Fruit fly (Drosophila melanogaster) whole organism, prepupa: ENCODE data around the gene CG4768.

Experiments
- CG10631 ChIP-seq: fragments of 200-800 bp; sonication (Bioruptor generic); optimal IDR thresholded peaks from 2 replicates; lab custom pipeline; 2016; ENCODE audit warnings: missing biosample characterization, missing genetic modification characterization
- CG10669 ChIP-seq: fragments of 200-800 bp; sonication (Bioruptor generic); optimal IDR thresholded peaks from 3 replicates; lab custom pipeline; 2018; ENCODE audit warnings: missing biosample characterization, mild to moderate bottlenecking, missing genetic modification characterization, moderate library complexity
- CG11294 ChIP-seq: fragments of 200-800 bp; sonication (Bioruptor generic); IDR thresholded peaks from 2 replicates; pipeline ENCODE4 v1.3.6; 2022; ENCODE audit warnings: missing biosample characterization, missing genetic modification characterization
- CG11762 ChIP-seq: fragments of 200-800 bp; sonication (Bioruptor generic); optimal IDR thresholded peaks from 3 replicates; lab custom pipeline; 2016; ENCODE audit warnings: missing biosample characterization, missing genetic modification characterization; ENCODE audit not compliant: insufficient read depth
- CG11902 ChIP-seq: fragments of 200-800 bp; sonication (Bioruptor generic); optimal IDR thresholded peaks from 3 replicates; lab custom pipeline; 2016; ENCODE audit warnings: missing biosample characterization, missing genetic modification characterization
- CG15336 ChIP-seq: fragments of 200-800 bp; sonication (Bioruptor generic); IDR thresholded peaks from 2 replicates; pipeline ENCODE4 v1.3.6; 2022; ENCODE audit warnings: missing biosample characterization, missing genetic modification characterization
- CG3032 ChIP-seq: fragments of 200-800 bp; optimal IDR thresholded peaks from 2 replicates; lab custom pipeline; 2019; ENCODE audit warnings: missing biosample characterization, mild to moderate bottlenecking, missing genetic modification characterization, moderate library complexity
- CG32006 ChIP-seq: fragments of 200-800 bp; sonication (Bioruptor generic); optimal IDR thresholded peaks from 3 replicates; lab custom pipeline; 2017; ENCODE audit warnings: missing biosample characterization, mild to moderate bottlenecking, missing genetic modification characterization
- CG34406 ChIP-seq: fragments of 200-800 bp; sonication (Bioruptor generic); optimal IDR thresholded peaks from 3 replicates; lab custom pipeline; 2016; ENCODE audit warnings: missing biosample characterization, missing genetic modification characterization
- CG3919 ChIP-seq: fragments of 200-800 bp; sonication (Bioruptor generic); optimal IDR thresholded peaks from 3 replicates; lab custom pipeline; 2016; ENCODE audit warnings: missing biosample characterization, missing genetic modification characterization
- CG4318 ChIP-seq: fragments of 200-800 bp; sonication (Bioruptor generic); optimal IDR thresholded peaks from 3 replicates; lab custom pipeline; 2017; ENCODE audit warnings: missing biosample characterization, mild to moderate bottlenecking, missing genetic modification characterization
- CG6163 ChIP-seq: fragments of 200-800 bp; sonication (Bioruptor generic); IDR thresholded peaks from 3 replicates; pipeline ENCODE4 v1.3.6; 2022; ENCODE audit warnings: missing biosample characterization, missing genetic modification characterization
- CG6276 ChIP-seq: fragments of 200-800 bp; sonication (Bioruptor generic); optimal IDR thresholded peaks from 2 replicates; lab custom pipeline; 2017; ENCODE audit warnings: missing biosample characterization, mild to moderate bottlenecking, missing genetic modification characterization
- CG6808 ChIP-seq: fragments of 200-800 bp; sonication (Bioruptor generic); optimal IDR thresholded peaks from 3 replicates; lab custom pipeline; 2017; ENCODE audit warnings: missing biosample characterization, missing genetic modification characterization, mild to moderate bottlenecking, moderate library complexity, missing genetic modification reagents
- CG6854 ChIP-seq: fragments of 200-800 bp; sonication (Bioruptor generic); optimal IDR thresholded peaks from 2 replicates; lab custom pipeline; 2017; ENCODE audit warnings: missing biosample characterization, mild to moderate bottlenecking, missing genetic modification characterization
- CG7368 ChIP-seq: fragments of 200-800 bp; sonication (Bioruptor generic); optimal IDR thresholded peaks from 3 replicates; lab custom pipeline; 2016; ENCODE audit warnings: missing biosample characterization, missing genetic modification characterization
- CG8319 ChIP-seq: fragments of 200-800 bp; sonication (Bioruptor generic); optimal IDR thresholded peaks from 3 replicates; lab custom pipeline; 2016; ENCODE audit warnings: missing biosample characterization, missing genetic modification characterization
- CG9139 ChIP-seq: fragments of 200-800 bp; sonication (Bioruptor generic); optimal IDR thresholded peaks from 3 replicates; lab custom pipeline; 2017; ENCODE audit warnings: missing biosample characterization, mild to moderate bottlenecking, missing genetic modification characterization
- Eip78C ChIP-seq: fragments of 200-800 bp; sonication (Bioruptor generic); peaks from one replicate; lab custom pipeline; 2016; ENCODE audit warnings: missing biosample characterization, missing genetic modification characterization
- Ets96B ChIP-seq: fragments of 200-800 bp; optimal IDR thresholded peaks from 2 replicates; lab custom pipeline; 2019; ENCODE audit warnings: missing biosample characterization, mild to moderate bottlenecking, missing genetic modification characterization, moderate library complexity
- Gug ChIP-seq: fragments of 200-800 bp; sonication (Bioruptor generic); IDR thresholded peaks from 2 replicates; pipeline ENCODE4 v1.3.6; 2022; ENCODE audit warnings: missing biosample characterization, missing genetic modification characterization
- Hr39 ChIP-seq: fragments of 200-800 bp; sonication (Bioruptor generic); optimal IDR thresholded peaks from 2 replicates; lab custom pipeline; 2016; ENCODE audit warnings: missing biosample characterization, missing genetic modification characterization
- Lpt ChIP-seq: fragments of 200-800 bp; sonication (Bioruptor generic); optimal IDR thresholded peaks from 3 replicates; lab custom pipeline; 2016; ENCODE audit warnings: missing biosample characterization, missing genetic modification characterization
- Met ChIP-seq: fragments of 200-800 bp; sonication (Bioruptor generic); optimal IDR thresholded peaks from 3 replicates; lab custom pipeline; 2016; ENCODE audit warnings: missing biosample characterization, missing genetic modification characterization
- OdsH ChIP-seq: fragments of 200-800 bp; sonication (Bioruptor generic); optimal IDR thresholded peaks from 3 replicates; lab custom pipeline; 2016; ENCODE audit warnings: missing biosample characterization, missing genetic modification characterization
- Smox ChIP-seq: fragments of 200-800 bp; sonication (Bioruptor generic); optimal IDR thresholded peaks from 3 replicates; lab custom pipeline; 2016; ENCODE audit warnings: missing biosample characterization, missing genetic modification characterization
- Sox14 ChIP-seq: fragments of 200-800 bp; sonication (Bioruptor generic); optimal IDR thresholded peaks from 3 replicates; lab custom pipeline; 2016; ENCODE audit warnings: missing biosample characterization, missing genetic modification characterization
- achi ChIP-seq: fragments of 200-800 bp; sonication (Bioruptor generic); optimal IDR thresholded peaks from 3 replicates; lab custom pipeline; 2016; ENCODE audit warnings: missing biosample characterization, missing genetic modification characterization
- acj6 ChIP-seq: fragments of 200-800 bp; sonication (Bioruptor generic); optimal IDR thresholded peaks from 3 replicates; lab custom pipeline; 2016; ENCODE audit warnings: missing biosample characterization, missing genetic modification characterization
- dsx ChIP-seq: fragments of 200-800 bp; optimal IDR thresholded peaks from 3 replicates; lab custom pipeline; 2019; ENCODE audit warnings: missing biosample characterization, mild to moderate bottlenecking, missing genetic modification characterization, moderate library complexity; ENCODE audit not compliant: poor library complexity, severe bottlenecking
- eg ChIP-seq: fragments of 200-800 bp; sonication (Bioruptor generic); IDR thresholded peaks from 3 replicates; pipeline ENCODE4 v1.3.6; 2022; ENCODE audit warnings: missing biosample characterization, missing genetic modification characterization
- fd59A ChIP-seq: fragments of 200-800 bp; sonication (Bioruptor generic); optimal IDR thresholded peaks from 2 replicates; lab custom pipeline; 2017; ENCODE audit warnings: missing biosample characterization, mild to moderate bottlenecking, missing genetic modification characterization, missing genetic modification reagents
- fd85E ChIP-seq: fragments of 200-800 bp; sonication (Bioruptor generic); optimal IDR thresholded peaks from 3 replicates; lab custom pipeline; 2016; ENCODE audit warnings: missing biosample characterization, missing genetic modification characterization
- fkh ChIP-seq: fragments of 200-800 bp; sonication (Bioruptor generic); optimal IDR thresholded peaks from 3 replicates; lab custom pipeline; 2017; ENCODE audit warnings: missing biosample characterization, mild to moderate bottlenecking, missing genetic modification characterization, moderate library complexity
- lz ChIP-seq: fragments of 200-800 bp; sonication (Bioruptor generic); optimal IDR thresholded peaks from 3 replicates; lab custom pipeline; 2016; ENCODE audit warnings: missing biosample characterization, missing genetic modification characterization
- net ChIP-seq: fragments of 200-800 bp; sonication (Bioruptor generic); optimal IDR thresholded peaks from 3 replicates; lab custom pipeline; 2016; ENCODE audit warnings: missing biosample characterization, missing genetic modification characterization
- pdm3 ChIP-seq: fragments of 200-800 bp; sonication (Bioruptor generic); optimal IDR thresholded peaks from 3 replicates; lab custom pipeline; 2016; ENCODE audit warnings: missing biosample characterization, missing genetic modification characterization
- salr ChIP-seq, 2 experiments: fragments of 200-800 bp; sonication (Bioruptor generic); optimal IDR thresholded peaks; 3 replicates each; lab custom pipeline; 2016 to 2018; ENCODE audit warnings: missing biosample characterization in 2 of 2, missing genetic modification characterization in 2 of 2, mild to moderate bottlenecking in 1 of 2
- ss ChIP-seq, 2 experiments: fragments of 200-800 bp; sonication (Bioruptor generic); optimal IDR thresholded peaks; 2 replicates in 1 of 2; 3 replicates in 1 of 2; lab custom pipeline; 2017 to 2018; ENCODE audit warnings: mild to moderate bottlenecking in 2 of 2, missing biosample characterization in 2 of 2, missing genetic modification characterization in 2 of 2, moderate library complexity in 1 of 2
- svp ChIP-seq: fragments of 200-800 bp; sonication (Bioruptor generic); peaks from one replicate; lab custom pipeline; 2016; ENCODE audit warnings: missing biosample characterization, missing genetic modification characterization
- topi ChIP-seq: fragments of 200-800 bp; sonication (Bioruptor generic); optimal IDR thresholded peaks from 3 replicates; lab custom pipeline; 2016; ENCODE audit warnings: missing biosample characterization, missing genetic modification characterization

Gene CG4768

DNA sequence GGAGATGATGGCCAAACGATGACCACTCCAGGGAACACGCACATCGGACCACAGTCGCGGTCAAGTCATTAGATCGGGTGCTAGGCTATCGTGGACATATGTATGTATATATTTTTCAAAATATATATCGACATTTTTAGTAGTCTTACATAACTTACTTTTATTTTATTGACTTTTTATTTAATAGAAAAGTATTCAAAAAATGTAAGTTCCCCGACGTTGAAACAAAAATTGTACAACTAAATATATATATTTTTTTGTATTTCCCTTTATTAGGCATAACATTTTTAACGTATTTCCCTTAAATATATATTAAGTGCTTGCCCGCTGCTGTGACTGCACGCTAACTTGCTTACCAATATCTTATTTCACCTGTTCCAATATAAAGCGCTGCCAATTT is 23.2 kb downstream of the CG4768 start (continued):
- TF ChIP-seq dsx (GFP tag; lab: Kevin White, UChicago) (peak; percentile 49), topi (peak; percentile 9), achi (GFP tag; lab: Kevin White, UChicago) (peak; percentile 25), CG34406 (peak; percentile 1), CG10669 (GFP tag; lab: Kevin White, UChicago) (peak; percentile 39), CG32006 (GFP tag; lab: Kevin White, UChicago) (peak; percentile 62), CG4318 (GFP tag; lab: Kevin White, UChicago) (peak; percentile 26)
- TF ChIP-seq, all 60 proteins: peak for 30

DNA sequence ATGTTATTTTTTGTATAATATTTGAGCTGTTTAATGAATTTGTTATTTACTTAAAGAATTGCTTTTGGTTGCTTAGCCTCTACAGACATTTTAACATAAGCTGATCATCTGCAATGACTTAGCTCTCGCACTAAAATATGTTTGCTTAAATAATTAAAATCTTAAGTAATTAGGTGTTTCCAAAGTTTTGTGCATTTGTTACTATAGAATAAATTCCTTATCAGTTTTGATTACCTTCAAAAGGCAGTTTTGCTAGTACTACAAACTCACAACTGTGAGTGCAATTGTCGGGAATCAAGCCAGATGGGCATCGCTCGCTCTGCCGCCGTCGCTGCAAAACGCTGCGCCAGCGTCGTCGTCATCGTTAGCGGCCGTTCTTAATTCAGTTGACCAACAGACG is 24.6 kb downstream of the CG4768 start:
- 0 out of 3 replicates have a peak, but pooled peaks have one; percentile 9 for TF ChIP-seq eg (GFP tag; lab: Robert Waterston, UW)
- TF ChIP-seq CG4318 (GFP tag; lab: Kevin White, UChicago), result no peak
- peak; percentile 30 for TF ChIP-seq CG32006 (GFP tag; lab: Kevin White, UChicago)
- no peak for TF ChIP-seq ss (GFP tag; optimal IDR thresholded peaks at IDR 0.05; lab: Kevin White, UChicago)
- no peak for TF ChIP-seq Hr39 (GFP tag; lab: Kevin White, UChicago)
- TF ChIP-seq svp (GFP tag; lab: Kevin White, UChicago), result peak; percentile 43
- no peak for TF ChIP-seq Sox14
- TF ChIP-seq CG6163 (GFP tag; lab: Robert Waterston, UW), result no peak
- TF ChIP-seq lz (GFP tag; lab: Kevin White, UChicago), result no peak
- peak; percentile 54 for TF ChIP-seq Eip78C (GFP tag; lab: Kevin White, UChicago)
- TF ChIP-seq CG34406, result no peak
- TF ChIP-seq CG7368 (GFP tag; lab: Kevin White, UChicago), result no peak
- TF ChIP-seq Lpt (GFP tag; lab: Kevin White, UChicago), result no peak

DNA sequence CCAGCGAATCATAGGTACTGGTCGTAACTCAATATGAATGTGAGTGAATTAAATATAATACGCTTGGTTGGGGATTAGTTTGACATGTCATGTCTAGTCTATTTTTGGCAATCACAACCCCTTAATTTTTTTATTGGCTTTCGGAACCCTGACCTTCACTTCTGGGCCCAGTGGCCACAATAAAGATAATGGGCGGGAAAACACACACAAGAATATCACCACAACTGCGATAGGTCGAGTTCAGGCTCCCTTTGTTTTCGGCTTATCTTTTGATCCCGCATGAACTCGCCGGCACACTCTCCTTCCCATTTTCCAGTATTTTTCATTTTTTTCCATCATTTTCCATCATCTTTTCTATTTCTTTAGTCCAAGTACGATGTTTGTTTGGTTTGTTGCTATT is 26.3 kb downstream of the CG4768 start:
- no peak for TF ChIP-seq fd85E (GFP tag; lab: Kevin White, UChicago)
- TF ChIP-seq svp (GFP tag; lab: Kevin White, UChicago), result peak; percentile 92
- TF ChIP-seq CG15336 (GFP tag; lab: Robert Waterston, UW), result no peak
- TF ChIP-seq pdm3 (GFP tag; lab: Kevin White, UChicago), result no peak
- no peak for TF ChIP-seq salr (GFP tag; optimal IDR thresholded peaks at IDR 0.05; lab: Kevin White, UChicago)
- no peak for TF ChIP-seq Ets96B (tag; lab: Kevin White, UChicago)
- no peak for TF ChIP-seq Smox (GFP tag; lab: Kevin White, UChicago)
- TF ChIP-seq topi, result no peak
- TF ChIP-seq, all 60 proteins: peak for 1

DNA sequence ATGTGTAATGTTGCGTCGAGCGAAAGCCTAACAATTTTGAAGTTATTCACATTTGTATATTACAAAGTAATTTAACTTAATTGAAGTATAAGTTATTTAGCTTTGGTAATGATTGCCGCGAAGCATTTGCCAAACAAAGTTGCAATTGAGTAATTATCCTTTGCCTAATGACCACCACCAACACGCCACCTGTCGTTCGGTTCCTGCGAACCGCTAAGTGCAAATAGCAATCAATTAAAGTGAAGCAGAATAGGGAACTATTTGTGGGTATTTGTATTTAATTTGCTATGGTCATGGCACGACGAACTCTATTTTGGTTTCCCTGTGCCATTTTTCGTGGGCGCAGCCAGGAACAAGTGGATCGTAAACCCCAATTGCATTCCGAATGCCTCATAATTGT is 28.7 kb downstream of the CG4768 start:
- TF ChIP-seq Sox14, result no peak
- TF ChIP-seq CG32006 (GFP tag; lab: Kevin White, UChicago), result no peak
- no peak for TF ChIP-seq net (GFP tag; lab: Kevin White, UChicago)
- TF ChIP-seq Met (GFP tag; lab: Kevin White, UChicago), result no peak
- no peak for TF ChIP-seq fd59A (GFP tag; lab: Kevin White, UChicago)
- TF ChIP-seq CG6854 (GFP tag; lab: Kevin White, UChicago), result no peak
- TF ChIP-seq fd85E (GFP tag; lab: Kevin White, UChicago), result no peak
- TF ChIP-seq CG8319 (GFP tag; lab: Kevin White, UChicago), result no peak
- no peak for TF ChIP-seq CG11902 (GFP tag; lab: Kevin White, UChicago)
- no peak for TF ChIP-seq CG3919 (GFP tag; lab: Kevin White, UChicago)
- no peak for TF ChIP-seq Gug (GFP tag; lab: Robert Waterston, UW)
- no peak for TF ChIP-seq CG11762 (GFP tag; lab: Kevin White, UChicago)
- no peak for TF ChIP-seq CG11294
- no peak for TF ChIP-seq CG9139
- TF ChIP-seq, all 60 proteins: peak for 0

DNA sequence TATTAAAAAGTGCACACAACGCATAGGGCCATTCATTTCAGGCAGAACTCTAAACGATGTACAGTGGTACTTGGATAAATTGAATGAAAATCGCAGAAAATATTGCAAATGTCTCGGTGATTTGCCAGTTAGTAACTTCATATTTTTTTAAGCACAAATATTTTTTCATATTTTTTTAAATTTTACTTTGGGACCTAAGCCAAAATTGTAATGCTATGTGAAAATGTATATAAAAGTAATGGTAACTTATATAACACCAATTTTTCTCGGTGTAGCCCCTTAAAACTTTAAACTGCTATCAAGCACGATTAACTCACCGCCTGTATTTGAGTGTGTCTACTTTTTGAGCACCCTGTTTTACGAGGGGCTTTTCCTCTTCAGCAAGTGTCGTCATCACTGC is 29.3 kb downstream of the CG4768 start:
- no peak for TF ChIP-seq salr (GFP tag; optimal IDR thresholded peaks at IDR 0.05; lab: Kevin White, UChicago)
- TF ChIP-seq CG15336 (GFP tag; lab: Robert Waterston, UW), result peak; percentile 70
- 0 out of 3 replicates have a peak, but pooled peaks have one; percentile 40 for TF ChIP-seq CG6163 (GFP tag; lab: Robert Waterston, UW)
- TF ChIP-seq acj6 (GFP tag; lab: Kevin White, UChicago), result peak; percentile 13
- peak; percentile 5 for TF ChIP-seq CG10669 (GFP tag; lab: Kevin White, UChicago)
- no peak for TF ChIP-seq fkh (GFP tag; lab: Kevin White, UChicago)
- TF ChIP-seq CG6808 (GFP tag; lab: Kevin White, UChicago), result no peak
- no peak for TF ChIP-seq topi
- peak; percentile 10 for TF ChIP-seq CG11762 (GFP tag; lab: Kevin White, UChicago)
- TF ChIP-seq CG11294, result peak; percentile 6; the same call in 1 of the 2 replicates
- TF ChIP-seq CG6276 (GFP tag; lab: Kevin White, UChicago), result peak; percentile 51
- TF ChIP-seq fd59A (GFP tag; lab: Kevin White, UChicago), result no peak
- no peak for TF ChIP-seq CG3032 (tag; lab: Kevin White, UChicago)
- no peak for TF ChIP-seq Hr39 (GFP tag; lab: Kevin White, UChicago)
- no peak for TF ChIP-seq CG9139
- TF ChIP-seq eg (GFP tag; lab: Robert Waterston, UW), result peak; percentile 62
- peak; percentile 5 for TF ChIP-seq CG10631 (GFP tag; lab: Kevin White, UChicago)
- TF ChIP-seq OdsH (GFP tag; lab: Kevin White, UChicago), result peak; percentile 31
- peak; percentile 63 for TF ChIP-seq CG32006 (GFP tag; lab: Kevin White, UChicago)
- TF ChIP-seq pdm3 (GFP tag; lab: Kevin White, UChicago), result peak; percentile 35
- TF ChIP-seq achi (GFP tag; lab: Kevin White, UChicago), result peak; percentile 10
